Fruit fly (Drosophila melanogaster) whole organism, embryonic: ENCODE results near the gene Ank2.

ENCODE experiments used
- Ada2b ChIP-seq: fragments of 200-800 bp; sonication (Bioruptor generic); IDR thresholded peaks from 2 replicates; pipeline ENCODE4 v1.3.6; 2022; ENCODE audit warnings: missing biosample characterization, missing genetic modification characterization
- CG10267 ChIP-seq: fragments of 200-800 bp; sonication (Bioruptor generic); optimal IDR thresholded peaks from 2 replicates; lab custom pipeline; 2018; ENCODE audit warnings: missing biosample characterization, mild to moderate bottlenecking, missing genetic modification characterization, moderate library complexity
- CG11085 ChIP-seq: fragments of 200-800 bp; sonication (Bioruptor generic); IDR thresholded peaks from 2 replicates; pipeline ENCODE4 v1.3.6; 2022; ENCODE audit warnings: missing biosample characterization, missing genetic modification characterization
- CG11504 ChIP-seq: fragments of 200-800 bp; sonication (Bioruptor generic); optimal IDR thresholded peaks from 3 replicates; lab custom pipeline; 2019; ENCODE audit warnings: missing biosample characterization, mild to moderate bottlenecking, missing genetic modification characterization, moderate library complexity
- CG13296 ChIP-seq: fragments of 200-800 bp; sonication (Bioruptor generic); optimal IDR thresholded peaks from 3 replicates; lab custom pipeline; 2018; ENCODE audit warnings: missing biosample characterization, mild to moderate bottlenecking, missing genetic modification characterization
- CG15073 ChIP-seq: fragments of 200-800 bp; sonication (Bioruptor generic); optimal IDR thresholded peaks from 2 replicates; lab custom pipeline; 2016; ENCODE audit warnings: missing biosample characterization, missing genetic modification characterization
- CG17328 ChIP-seq: fragments of 200-800 bp; sonication (Bioruptor generic); IDR thresholded peaks from 2 replicates; pipeline ENCODE4 v1.3.6; 2022; ENCODE audit warnings: missing biosample characterization, missing genetic modification characterization
- CG17361 ChIP-seq: fragments of 200-800 bp; sonication (Bioruptor generic); IDR thresholded peaks from 3 replicates; pipeline ENCODE4 v1.3.6; 2022; ENCODE audit warnings: missing biosample characterization, missing genetic modification characterization
- CG1832 ChIP-seq: fragments of 200-800 bp; sonication (Bioruptor generic); optimal IDR thresholded peaks from 2 replicates; lab custom pipeline; 2017; ENCODE audit warnings: missing biosample characterization, mild to moderate bottlenecking, missing genetic modification characterization, inconsistent platforms
- CG2199 ChIP-seq: fragments of 200-800 bp; sonication (Bioruptor generic); IDR thresholded peaks from 3 replicates; pipeline ENCODE4 v1.3.6; 2022; ENCODE audit warnings: missing biosample characterization, missing genetic modification characterization
- CG31388 ChIP-seq: fragments of 200-800 bp; sonication (Bioruptor generic); optimal IDR thresholded peaks from 2 replicates; lab custom pipeline; 2016; ENCODE audit warnings: missing biosample characterization, missing genetic modification characterization
- CG3163 ChIP-seq: fragments of 200-800 bp; sonication (Bioruptor generic); optimal IDR thresholded peaks from 3 replicates; lab custom pipeline; 2016; ENCODE audit warnings: missing biosample characterization, missing genetic modification characterization
- CG33213 ChIP-seq: fragments of 200-800 bp; sonication (Bioruptor generic); optimal IDR thresholded peaks from 3 replicates; lab custom pipeline; 2016; ENCODE audit warnings: missing biosample characterization, missing genetic modification characterization
- CG5180 ChIP-seq: fragments of 200-800 bp; sonication (Bioruptor generic); optimal IDR thresholded peaks from 3 replicates; lab custom pipeline; 2017; ENCODE audit warnings: missing biosample characterization, missing genetic modification characterization, mild to moderate bottlenecking, moderate library complexity, missing genetic modification reagents
- CG6791 ChIP-seq: fragments of 200-800 bp; sonication (Bioruptor generic); IDR thresholded peaks from 3 replicates; pipeline ENCODE4 v1.3.6; 2022; ENCODE audit warnings: missing biosample characterization, missing genetic modification characterization; ENCODE audit not compliant: partially characterized antibody
- CG8765 ChIP-seq: fragments of 200-800 bp; sonication (Bioruptor generic); IDR thresholded peaks from 2 replicates; pipeline ENCODE4 v1.3.6; 2022; ENCODE audit warnings: missing biosample characterization, missing genetic modification characterization
- CG9932 ChIP-seq: fragments of 200-800 bp; sonication (Bioruptor generic); IDR thresholded peaks from 2 replicates; pipeline ENCODE4 v1.3.6; 2022; ENCODE audit warnings: missing biosample characterization, missing genetic modification characterization
- Deaf1 ChIP-seq: fragments of 200-800 bp; optimal IDR thresholded peaks from 3 replicates; lab custom pipeline; 2019; ENCODE audit warnings: missing biosample characterization, mild to moderate bottlenecking, missing genetic modification characterization, moderate library complexity
- Elba2 ChIP-seq: fragments of 200-800 bp; sonication (Bioruptor generic); optimal IDR thresholded peaks from 3 replicates; lab custom pipeline; 2016; ENCODE audit warnings: missing biosample characterization, missing genetic modification characterization
- Ets97D ChIP-seq: fragments of 200-800 bp; sonication (Bioruptor generic); optimal IDR thresholded peaks from 3 replicates; lab custom pipeline; 2016; ENCODE audit warnings: missing biosample characterization, missing genetic modification characterization
- Mrtf ChIP-seq: fragments of 200-800 bp; sonication (Bioruptor generic); IDR thresholded peaks from 3 replicates; pipeline ENCODE4 v1.3.6; 2022; ENCODE audit warnings: missing biosample characterization, missing genetic modification characterization
- NfI ChIP-seq: fragments of 200-800 bp; sonication (Bioruptor generic); optimal IDR thresholded peaks from 3 replicates; lab custom pipeline; 2018; ENCODE audit warnings: missing biosample characterization, mild to moderate bottlenecking, missing genetic modification characterization, moderate library complexity
- Pdp1 ChIP-seq, 2 experiments: fragments of 200-800 bp; sonication (Bioruptor generic); optimal IDR thresholded peaks; 3 replicates each; lab custom pipeline; 2016; ENCODE audit warnings: missing biosample characterization in 2 of 2, missing genetic modification characterization in 2 of 2, mild to moderate bottlenecking in 1 of 2, moderate library complexity in 1 of 2
- ci ChIP-seq: fragments of 200-800 bp; sonication (Bioruptor generic); IDR thresholded peaks from 3 replicates; pipeline ENCODE4 v1.3.6; 2022; ENCODE audit warnings: missing biosample characterization, missing genetic modification characterization
- crol ChIP-seq: fragments of 200-800 bp; sonication (Bioruptor generic); IDR thresholded peaks from 2 replicates; pipeline ENCODE4 v1.3.6; 2022; ENCODE audit warnings: missing biosample characterization, missing genetic modification characterization
- crp ChIP-seq, 2 experiments: fragments of 200-800 bp; sonication (Bioruptor generic); optimal IDR thresholded peaks; 2 replicates in 1 of 2; 3 replicates in 1 of 2; lab custom pipeline; 2017; ENCODE audit warnings: missing biosample characterization in 2 of 2, missing genetic modification characterization in 2 of 2, mild to moderate bottlenecking in 1 of 2, moderate library complexity in 1 of 2
- dmrt11E ChIP-seq: fragments of 200-800 bp; sonication (Bioruptor generic); optimal IDR thresholded peaks from 3 replicates; lab custom pipeline; 2018; ENCODE audit warnings: missing biosample characterization, mild to moderate bottlenecking, missing genetic modification characterization, moderate library complexity
- ewg ChIP-seq: fragments of 200-800 bp; sonication (Bioruptor generic); optimal IDR thresholded peaks from 3 replicates; lab custom pipeline; 2017; ENCODE audit warnings: mild to moderate bottlenecking, missing biosample characterization, missing genetic modification reagents, missing genetic modification characterization
- hb ChIP-seq: fragments of 200-800 bp; sonication (Bioruptor generic); IDR thresholded peaks from 3 replicates; pipeline ENCODE4 v1.3.6; 2022; ENCODE audit warnings: missing biosample characterization, missing genetic modification characterization; ENCODE audit not compliant: partially characterized antibody
- jigr1 ChIP-seq: fragments of 200-800 bp; sonication (Bioruptor generic); IDR thresholded peaks from 3 replicates; pipeline ENCODE4 v1.3.6; 2022; ENCODE audit warnings: missing biosample characterization, missing genetic modification characterization
- ken ChIP-seq: fragments of 200-800 bp; sonication (Bioruptor generic); IDR thresholded peaks from 3 replicates; pipeline ENCODE4 v1.3.6; 2022; ENCODE audit warnings: missing biosample characterization, missing genetic modification characterization
- klu ChIP-seq: fragments of 200-800 bp; sonication (Bioruptor generic); IDR thresholded peaks from 2 replicates; pipeline ENCODE4 v1.3.6; 2022; ENCODE audit warnings: missing biosample characterization, missing genetic modification characterization
- org-1 ChIP-seq: fragments of 200-800 bp; sonication (Bioruptor generic); optimal IDR thresholded peaks from 2 replicates; lab custom pipeline; 2017; ENCODE audit warnings: missing biosample characterization, missing genetic modification characterization
- otp ChIP-seq: fragments of 200-800 bp; sonication (Bioruptor generic); IDR thresholded peaks from 3 replicates; pipeline ENCODE4, ENCODE4 v1.3.6; 2022; ENCODE audit warnings: missing biosample characterization, missing genetic modification characterization
- pzg ChIP-seq: fragments of 200-800 bp; sonication (Bioruptor generic); optimal IDR thresholded peaks from 3 replicates; lab custom pipeline; 2018; ENCODE audit warnings: missing biosample characterization, mild to moderate bottlenecking, missing genetic modification characterization, moderate library complexity
- sim ChIP-seq: fragments of 200-800 bp; sonication (Bioruptor generic); IDR thresholded peaks from 2 replicates; pipeline ENCODE4 v1.3.6; 2022; ENCODE audit warnings: missing biosample characterization, missing genetic modification characterization
- slbo ChIP-seq: fragments of 200-800 bp; sonication (Bioruptor generic); IDR thresholded peaks from 2 replicates; pipeline ENCODE4 v1.3.6; 2022; ENCODE audit warnings: missing biosample characterization, missing genetic modification characterization
- stwl ChIP-seq: fragments of 200-800 bp; sonication (Bioruptor generic); optimal IDR thresholded peaks from 3 replicates; lab custom pipeline; 2018; ENCODE audit warnings: missing biosample characterization, mild to moderate bottlenecking, missing genetic modification characterization, moderate library complexity
- tna ChIP-seq: fragments of 200-800 bp; sonication (Bioruptor generic); IDR thresholded peaks from 2 replicates; pipeline ENCODE4 v1.3.6; 2022; ENCODE audit warnings: missing biosample characterization, missing genetic modification characterization; ENCODE audit not compliant: partially characterized antibody
- vfl ChIP-seq: fragments of 200-800 bp; sonication (Bioruptor generic); optimal IDR thresholded peaks from 2 replicates; lab custom pipeline; 2016; ENCODE audit warnings: missing biosample characterization, missing genetic modification characterization
- z ChIP-seq: fragments of 200-800 bp; sonication (Bioruptor generic); IDR thresholded peaks from 3 replicates; pipeline ENCODE4 v1.3.6; 2022; ENCODE audit warnings: missing biosample characterization, missing genetic modification characterization

The Ank2 gene

DNA sequence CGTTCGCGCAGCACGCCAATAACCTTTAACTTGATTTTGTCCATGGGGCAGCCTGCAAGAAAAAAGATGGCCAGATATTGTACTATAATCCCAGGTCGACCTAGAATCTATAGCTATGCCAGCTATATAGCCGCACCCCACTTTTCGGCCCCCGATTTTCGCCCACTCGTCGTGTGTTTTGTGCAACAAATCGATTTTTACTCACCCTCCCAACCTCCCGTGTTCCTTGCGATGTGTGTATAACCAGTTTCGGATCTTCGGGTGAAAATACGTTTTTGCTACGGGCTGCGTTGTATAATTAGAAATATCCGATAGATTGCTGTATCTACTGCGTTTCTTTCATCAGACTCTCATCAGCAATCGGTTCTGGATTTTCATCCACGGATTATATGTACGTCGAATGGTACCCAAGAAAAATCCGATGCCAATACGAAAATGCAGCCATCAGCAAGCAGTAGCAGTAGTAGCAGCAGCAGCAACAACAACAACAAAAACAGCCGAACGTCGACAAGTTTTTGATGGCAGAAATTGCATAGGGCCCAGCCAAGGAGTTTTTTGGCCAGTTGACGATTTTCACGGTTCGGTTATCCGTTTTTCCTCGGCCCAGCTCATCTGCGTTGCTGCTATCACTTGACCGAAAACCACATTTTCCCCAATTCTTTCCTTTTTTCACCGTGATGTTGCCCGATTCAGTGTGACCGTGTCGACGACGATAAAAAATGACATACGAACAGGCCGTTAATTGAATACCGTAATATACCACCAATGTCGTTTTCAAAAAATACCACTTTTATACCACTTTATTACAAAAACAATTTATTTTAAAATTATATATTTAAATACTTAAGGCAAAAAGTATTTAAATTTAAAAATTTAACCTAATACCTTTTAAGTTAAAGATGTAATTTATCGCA, 63.9 kb downstream of the Ank2 start, which contains the start of gene CG7492 (continued):
- peak; percentile 30 for TF ChIP-seq pzg (GFP tag; lab: Kevin White, UChicago)
- no peak for TF ChIP-seq tna
- peak; percentile 70 for TF ChIP-seq stwl (tag; lab: Kevin White, UChicago)

dm6 chr3L:7650968-7651367, 67.2 kb downstream of the Ank2 start, which contains the start of gene PGRP-SD:
Gene PGRP-SD, plus strand, starts transcription at chr3L:7651180.
- 0 out of 3 replicates have a peak, but pooled peaks have one; percentile 13 for TF ChIP-seq CG2199 (GFP tag; lab: Robert Waterston, UW)
- no peak for TF ChIP-seq crol (GFP tag; lab: Robert Waterston, UW)
- TF ChIP-seq Ada2b (GFP tag; lab: Robert Waterston, UW), result no peak
- TF ChIP-seq ci, result no peak
- no peak for TF ChIP-seq CG33213

DNA sequence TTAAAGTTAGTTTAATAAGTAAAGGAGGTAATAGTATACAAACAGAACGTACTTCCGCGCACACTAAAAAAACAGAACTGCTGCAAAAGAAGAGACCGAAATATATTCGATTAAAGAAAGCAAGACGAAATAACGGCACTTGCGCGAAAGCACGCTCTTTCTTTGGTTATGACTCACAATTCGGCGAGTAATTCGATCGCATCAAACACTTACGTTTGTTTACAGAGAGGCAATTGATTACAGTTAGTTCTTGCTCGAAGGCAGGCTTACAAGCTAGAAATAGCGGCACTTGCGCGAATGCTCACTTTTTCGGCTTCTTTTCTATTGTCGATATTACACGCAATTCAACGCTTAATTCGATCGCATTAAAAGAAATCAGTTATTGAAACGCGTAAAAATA, 67.9 kb downstream of the Ank2 start, which contains the start of gene CG32373:
CG32373 (plus strand) TSS at position 301 of the 400 bp plus-strand sequence.
- 0 out of 3 replicates have a peak, but pooled peaks have one; percentile 34 for TF ChIP-seq CG2199 (GFP tag; lab: Robert Waterston, UW)
- TF ChIP-seq CG17361 (GFP tag; lab: Robert Waterston, UW), result no peak

DNA sequence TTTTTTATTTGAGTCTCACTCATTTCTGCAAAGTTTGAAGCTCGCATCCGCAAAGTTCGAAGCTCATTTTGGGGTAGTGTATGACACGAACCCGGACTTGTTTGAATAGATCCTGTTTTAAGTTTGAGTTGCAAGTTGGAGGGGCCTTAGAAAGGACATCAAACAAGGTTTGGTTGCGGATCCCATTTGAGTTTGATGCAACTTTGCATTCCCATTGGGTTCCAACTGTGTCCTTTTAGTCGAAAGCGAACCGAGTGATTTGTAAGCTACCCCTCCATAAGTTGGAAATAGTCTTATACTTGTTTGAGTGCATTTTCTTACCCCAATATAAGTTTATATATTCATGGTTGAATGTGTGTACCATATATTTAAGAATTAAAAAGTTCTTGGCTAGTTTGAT, 74.6 kb downstream of the Ank2 start:
- TF ChIP-seq CG5180 (GFP tag; lab: Kevin White, UChicago) (peak; percentile 97), ken (GFP tag; lab: Robert Waterston, UW) (no peak), hb (GFP tag; lab: Robert Waterston, UW) (no peak), z (GFP tag; lab: Robert Waterston, UW) (peak; percentile 90), Elba2 (GFP tag; lab: Kevin White, UChicago) (peak; percentile 77)

DNA sequence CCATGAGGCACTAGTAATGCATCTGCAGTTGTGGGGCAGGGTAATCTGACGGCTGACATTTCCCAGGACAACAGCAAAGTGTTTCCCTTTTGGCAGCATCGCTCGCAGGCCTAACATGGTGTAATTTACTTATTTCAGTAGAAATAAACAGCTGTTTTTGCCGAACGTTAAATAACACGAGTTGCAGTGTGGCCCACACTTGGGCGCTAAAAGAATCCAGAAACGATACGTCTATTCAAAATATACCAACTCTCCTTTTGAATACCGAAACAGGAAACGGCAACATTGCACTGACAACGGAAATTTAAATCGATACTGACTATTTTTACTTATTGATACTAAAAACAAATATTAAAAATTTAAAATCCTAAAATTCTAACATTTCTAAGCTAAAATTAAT, 76.7 kb downstream of the Ank2 start, which contains the start of gene CG7506:
CG7506 (minus strand) TSS at position 182 of the 400 bp plus-strand sequence.
- TF ChIP-seq CG1832 (no peak), CG11085 (GFP tag; lab: Robert Waterston, UW) (no peak), NfI (GFP tag; lab: Kevin White, UChicago) (peak; percentile 34), ewg (GFP tag; lab: Kevin White, UChicago) (no peak), sim (GFP tag; lab: Robert Waterston, UW) (no peak), CG17328 (peak; percentile 36; the same call in 1 of the 2 replicates), Mrtf (GFP tag; lab: Robert Waterston, UW) (no peak), jigr1 (GFP tag; lab: Robert Waterston, UW) (no peak), CG6791 (GFP tag; lab: Robert Waterston, UW) (0 out of 3 replicates have a peak, but pooled peaks have one; percentile 23), CG11504 (tag; lab: Kevin White, UChicago) (no peak), org-1 (GFP tag; lab: Kevin White, UChicago) (no peak), CG8765 (no peak), dmrt11E (tag; lab: Kevin White, UChicago) (no peak), Pdp1 (GFP tag; optimal IDR thresholded peaks at IDR 0.05; lab: Kevin White, UChicago) (peak in 1 of 2 experiments; percentile 95), CG9932 (no peak), CG15073 (GFP tag; lab: Kevin White, UChicago) (no peak), otp (GFP tag; lab: Robert Waterston, UW) (no peak), CG31388 (GFP tag; lab: Kevin White, UChicago) (no peak), vfl (no peak), Ets97D (GFP tag; lab: Kevin White, UChicago) (peak; percentile 96), Deaf1 (tag; lab: Kevin White, UChicago) (peak; percentile 35), CG10267 (tag; lab: Kevin White, UChicago) (no peak), CG13296 (no peak), klu (GFP tag; lab: Robert Waterston, UW) (no peak), pzg (GFP tag; lab: Kevin White, UChicago) (peak; percentile 68), crp (GFP tag; optimal IDR thresholded peaks at IDR 0.05; lab: Kevin White, UChicago) (peak in 1 of 2 experiments; percentile 81), CG3163 (GFP tag; lab: Kevin White, UChicago) (no peak), slbo (peak; percentile 12; the same call in 1 of the 2 replicates)
